Worm (Caenorhabditis elegans): ENCODE results near the gene atl-1.
A peak's percentile ranks its signal among the peaks of the same experiment; 100 is the strongest.

Gene atl-1

DNA sequence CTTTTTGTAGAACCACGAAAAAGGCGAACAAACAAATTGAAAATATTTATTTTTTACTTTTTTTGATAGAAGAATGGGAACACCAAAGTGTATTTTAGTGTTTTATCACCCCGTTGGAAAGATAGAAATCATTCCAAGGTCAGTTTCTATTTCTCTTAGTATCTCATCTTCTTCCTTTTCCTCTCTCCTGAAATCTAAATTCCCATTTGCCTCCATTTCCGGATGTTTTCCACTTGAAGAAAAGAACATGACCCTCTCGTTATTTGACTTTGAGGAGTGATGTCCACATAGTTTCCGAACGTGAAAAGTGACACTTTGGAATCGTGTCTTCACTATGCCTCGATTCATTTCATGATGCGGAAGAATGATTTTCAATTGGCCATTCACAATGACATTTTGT lies 57.8 kb downstream of the atl-1 start:
- TF ChIP-seq nhr-85 (tag) (peak; percentile 12), lin-13 (GFP tag; optimal IDR thresholded peaks at IDR 0.05) (no peak), ztf-11 (tag; optimal IDR thresholded peaks at IDR 0.05) (no peak), elt-3 (tag; optimal IDR thresholded peaks at IDR 0.05) (peak in 1 of 6 experiments; percentile 26), unc-30 (tag; optimal IDR thresholded peaks at IDR 0.05) (no peak), efl-1 (optimal IDR thresholded peaks at IDR 0.05) (no peak), efl-1 (GFP tag; optimal IDR thresholded peaks at IDR 0.05 in 1 of 2) (peak in 1 of 2 experiments; percentile 21), lin-14 (GFP tag; optimal IDR thresholded peaks at IDR 0.05) (peak; percentile 19), blmp-1 (tag; optimal IDR thresholded peaks at IDR 0.05) (peak; percentile 77), lsy-2 (tag; optimal IDR thresholded peaks at IDR 0.05) (no peak), lin-35 (GFP tag; optimal IDR thresholded peaks at IDR 0.05) (no peak)

All from whole organism, L1 larva.